Worm (Caenorhabditis elegans): Measurements from ENCODE around the gene ZK688.9.

DNA sequence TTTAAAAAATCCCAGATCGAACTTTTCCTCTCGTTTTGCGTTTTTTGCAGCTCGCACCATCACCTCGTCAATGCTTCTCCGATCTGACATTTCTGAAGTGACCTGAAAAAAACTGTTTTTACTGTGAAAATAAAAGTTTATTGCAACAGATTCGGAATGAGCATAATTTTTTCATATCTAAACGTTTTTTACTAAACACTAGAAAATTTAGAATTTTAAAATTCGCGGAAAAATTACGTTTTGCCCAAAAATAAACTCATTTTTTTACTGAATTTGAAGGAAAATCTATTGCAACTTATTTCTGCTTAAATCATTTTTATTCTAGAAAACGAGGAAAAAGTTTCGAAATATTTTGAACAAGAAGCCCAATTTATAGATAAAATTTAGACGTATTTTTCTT, at the start of gene ZK688.9:
- TF ChIP-seq ceh-48 (tag; optimal IDR thresholded peaks at IDR 0.05): no peak
- TF ChIP-seq ceh-9 (tag; optimal IDR thresholded peaks at IDR 0.05): no peak
- TF ChIP-seq pros-1 (tag; optimal IDR thresholded peaks at IDR 0.05): no peak
- TF ChIP-seq elt-4 (tag; optimal IDR thresholded peaks at IDR 0.05): no peak
- TF ChIP-seq nfya-1 (tag; optimal IDR thresholded peaks at IDR 0.05): no peak
- TF ChIP-seq ceh-34 (tag; optimal IDR thresholded peaks at IDR 0.05): no peak
- no peak for TF ChIP-seq dve-1 (tag; optimal IDR thresholded peaks at IDR 0.05)
- no peak for TF ChIP-seq pag-3 (tag; optimal IDR thresholded peaks at IDR 0.05; ENCODE audit: borderline replicate concordance)

Measured in whole organism, late embryonic.